Worm (Caenorhabditis elegans) whole organism, midembryonic: Measurements from ENCODE around the gene H06H21.11.

Source experiments
- T22C8.4 ChIP-seq: fragments of 200-800 bp; sonication (Bioruptor generic); IDR thresholded peaks from 2 replicates; pipeline ENCODE4 v1.3.6; 2022; ENCODE audit warnings: missing genetic modification characterization, missing compliant biosample characterization
- klf-2 ChIP-seq: fragments of 200-800 bp; sonication (Bioruptor generic); conservative IDR thresholded peaks from 2 replicates; pipeline ENCODE4 v1.3.6; 2022; ENCODE audit warnings: missing genetic modification reagents, missing genetic modification characterization, missing compliant biosample characterization

DNA sequence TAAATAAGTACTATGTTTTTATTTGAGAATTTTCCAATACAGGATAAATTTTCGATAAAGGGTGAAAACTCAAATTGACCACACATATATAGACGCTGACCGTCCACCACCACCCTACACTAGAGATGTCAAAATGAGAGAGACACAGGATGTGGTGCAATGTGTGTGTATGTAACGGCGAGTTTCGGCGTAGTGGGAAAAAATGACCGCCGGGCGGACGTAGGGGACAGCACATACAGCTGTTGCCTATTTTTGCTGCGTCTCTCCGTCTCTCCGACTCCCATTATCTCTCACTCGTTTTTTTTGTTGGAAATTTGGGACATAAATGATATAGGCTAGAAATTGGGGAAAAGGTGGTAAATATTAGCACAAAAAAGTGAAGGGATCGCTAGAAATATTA, 26.0 kb downstream of the H06H21.11 start:
- TF ChIP-seq klf-2 (GFP tag; lab: Robert Waterston, UW) (no peak), T22C8.4 (GFP tag; lab: Robert Waterston, UW) (no peak)
